Worm (Caenorhabditis elegans): ENCODE measurements around the gene C25F9.10.

DNA sequence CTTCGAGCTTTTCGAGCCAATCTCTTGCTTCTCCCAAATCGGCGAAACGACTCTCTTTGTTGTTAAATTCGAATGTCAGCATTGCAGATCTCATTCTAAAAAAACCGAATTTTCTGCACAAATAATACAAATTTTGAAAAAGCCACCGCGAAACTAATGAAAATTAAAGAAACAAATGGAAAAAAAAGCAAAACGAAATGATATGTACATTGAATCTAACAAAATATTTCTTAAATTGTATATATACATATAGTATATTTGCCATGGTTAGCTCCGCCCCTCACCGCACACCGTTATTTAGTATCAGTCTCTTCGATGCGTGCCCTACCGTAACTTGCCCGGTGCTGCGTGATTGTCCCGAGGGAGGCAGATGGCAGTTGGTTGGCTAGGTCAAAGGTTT lies 4.9 kb upstream of the C25F9.10 start, which contains the start of gene srw-86:
- no peak for TF ChIP-seq pqm-1 (tag; optimal IDR thresholded peaks at IDR 0.05)
- no peak for TF ChIP-seq nhr-237 (tag; optimal IDR thresholded peaks at IDR 0.05)
- TF ChIP-seq nhr-12 (tag; optimal IDR thresholded peaks at IDR 0.05) = no peak
